Fruit fly (Drosophila melanogaster) Kc167 (cell line): ENCODE measurements around the gene Sumo.

ENCODE experiments used
- Sin3A ChIP-seq: fragments of >200 bp; optimal IDR thresholded peaks from 2 replicates; lab custom pipeline; 2018; ENCODE audit warnings: missing external identifiers
- h ChIP-seq: fragments of >200 bp; optimal IDR thresholded peaks from 3 replicates; lab custom pipeline; 2018; ENCODE audit warnings: missing external identifiers
- insv ChIP-seq: fragments of >200 bp; optimal IDR thresholded peaks from 3 replicates; lab custom pipeline; 2018; ENCODE audit warnings: missing external identifiers
- ttk ChIP-seq: sonication (Bioruptor generic); optimal IDR thresholded peaks from 2 replicates; lab custom pipeline; 2017; ENCODE audit warnings: missing external identifiers

- TF ChIP-seq ttk, result no peak
- no peak for TF ChIP-seq h
- TF ChIP-seq insv (lab: Kevin White, UChicago), result no peak
- no peak for TF ChIP-seq Sin3A (lab: Kevin White, UChicago)
Observed at dm6 chr2L:6964022-6964434, 3.4 kb downstream of the Sumo start, which contains the start of the genes sip2 and Coprox.
